Fruit fly (Drosophila melanogaster) whole organism, embryonic: ENCODE data around the gene Rh50.

Experiments used
- Asciz ChIP-seq: fragments of 200-800 bp; sonication (Bioruptor generic); optimal IDR thresholded peaks from 2 replicates; lab custom pipeline; 2017; ENCODE audit warnings: missing biosample characterization, mild to moderate bottlenecking, missing genetic modification characterization, missing genetic modification reagents
- CG12104 ChIP-seq: fragments of 200-800 bp; sonication (Bioruptor generic); optimal IDR thresholded peaks from 3 replicates; lab custom pipeline; 2016; ENCODE audit warnings: missing biosample characterization, missing genetic modification characterization
- CG12659 ChIP-seq: fragments of 200-800 bp; sonication (Bioruptor generic); optimal IDR thresholded peaks from 3 replicates; lab custom pipeline; 2017; ENCODE audit warnings: mild to moderate bottlenecking, missing biosample characterization, missing genetic modification reagents, missing genetic modification characterization
- CG13296 ChIP-seq: fragments of 200-800 bp; sonication (Bioruptor generic); optimal IDR thresholded peaks from 3 replicates; lab custom pipeline; 2018; ENCODE audit warnings: missing biosample characterization, mild to moderate bottlenecking, missing genetic modification characterization
- CG13424 ChIP-seq: fragments of 200-800 bp; sonication (Bioruptor generic); optimal IDR thresholded peaks from 2 replicates; lab custom pipeline; 2019; ENCODE audit warnings: missing biosample characterization, mild to moderate bottlenecking, missing genetic modification characterization, moderate library complexity
- CG15269 ChIP-seq: fragments of 200-800 bp; sonication (Bioruptor generic); optimal IDR thresholded peaks from 2 replicates; lab custom pipeline; 2018; ENCODE audit warnings: missing biosample characterization, mild to moderate bottlenecking, missing genetic modification characterization, moderate library complexity
- CG17361 ChIP-seq: fragments of 200-800 bp; sonication (Bioruptor generic); IDR thresholded peaks from 3 replicates; pipeline ENCODE4 v1.3.6; 2022; ENCODE audit warnings: missing biosample characterization, missing genetic modification characterization
- CG18619 ChIP-seq: fragments of 200-800 bp; sonication (Bioruptor generic); optimal IDR thresholded peaks from 3 replicates; lab custom pipeline; 2017; ENCODE audit warnings: missing biosample characterization, mild to moderate bottlenecking, missing genetic modification characterization
- CG2199 ChIP-seq: fragments of 200-800 bp; sonication (Bioruptor generic); IDR thresholded peaks from 3 replicates; pipeline ENCODE4 v1.3.6; 2022; ENCODE audit warnings: missing biosample characterization, missing genetic modification characterization
- CG31388 ChIP-seq: fragments of 200-800 bp; sonication (Bioruptor generic); optimal IDR thresholded peaks from 2 replicates; lab custom pipeline; 2016; ENCODE audit warnings: missing biosample characterization, missing genetic modification characterization
- CG31441 ChIP-seq: fragments of 200-800 bp; sonication (Bioruptor generic); IDR thresholded peaks from 2 replicates; pipeline ENCODE4 v1.3.6; 2022; ENCODE audit warnings: missing biosample characterization, missing genetic modification characterization
- CG32772 ChIP-seq: fragments of 200-800 bp; sonication (Bioruptor generic); IDR thresholded peaks from 2 replicates; pipeline ENCODE4 v1.3.6; 2022; ENCODE audit warnings: missing biosample characterization, missing genetic modification characterization
- CG33213 ChIP-seq: fragments of 200-800 bp; sonication (Bioruptor generic); optimal IDR thresholded peaks from 3 replicates; lab custom pipeline; 2016; ENCODE audit warnings: missing biosample characterization, missing genetic modification characterization
- CG5180 ChIP-seq: fragments of 200-800 bp; sonication (Bioruptor generic); optimal IDR thresholded peaks from 3 replicates; lab custom pipeline; 2017; ENCODE audit warnings: missing biosample characterization, missing genetic modification characterization, mild to moderate bottlenecking, moderate library complexity, missing genetic modification reagents
- CG6683 ChIP-seq: fragments of 200-800 bp; sonication (Bioruptor generic); optimal IDR thresholded peaks from 2 replicates; lab custom pipeline; 2017; ENCODE audit warnings: missing biosample characterization, mild to moderate bottlenecking, missing genetic modification characterization, missing genetic modification reagents
- CG6765 ChIP-seq: fragments of 200-800 bp; sonication (Bioruptor generic); optimal IDR thresholded peaks from 3 replicates; lab custom pipeline; 2017; ENCODE audit warnings: missing biosample characterization, mild to moderate bottlenecking, missing genetic modification characterization
- CG7357 ChIP-seq: fragments of 200-800 bp; sonication (Bioruptor generic); IDR thresholded peaks from 3 replicates; pipeline ENCODE4 v1.3.6; 2022; ENCODE audit warnings: missing biosample characterization, missing genetic modification characterization
- CG7556 ChIP-seq: fragments of 200-800 bp; sonication (Bioruptor generic); optimal IDR thresholded peaks from 2 replicates; lab custom pipeline; 2017; ENCODE audit warnings: missing biosample characterization, mild to moderate bottlenecking, missing genetic modification characterization
- CG8290 ChIP-seq, 3 experiments: fragments of 200-800 bp; sonication (Bioruptor generic); optimal IDR thresholded peaks; 2 replicates each; lab custom pipeline; 2016 to 2019; ENCODE audit warnings: missing biosample characterization in 3 of 3, missing genetic modification characterization in 3 of 3, mild to moderate bottlenecking in 2 of 3, moderate library complexity in 1 of 3
- CG9215 ChIP-seq: fragments of 200-800 bp; sonication (Bioruptor generic); IDR thresholded peaks from 2 replicates; pipeline ENCODE4 v1.3.6; 2022; ENCODE audit warnings: missing biosample characterization, missing genetic modification characterization
- CHES-1-like ChIP-seq: fragments of 200-800 bp; sonication (Bioruptor generic); optimal IDR thresholded peaks from 2 replicates; lab custom pipeline; 2016; ENCODE audit warnings: missing biosample characterization, missing genetic modification characterization
- Dfd ChIP-seq, 2 experiments: fragments of >200 bp; optimal IDR thresholded peaks; 2 replicates each; lab custom pipeline; 2017; ENCODE audit warnings: missing biosample characterization in 2 of 2, missing genetic modification characterization in 2 of 2
- Dip2 ChIP-seq: fragments of 200-800 bp; sonication (Bioruptor generic); IDR thresholded peaks from 2 replicates; pipeline ENCODE4 v1.3.6; 2022; ENCODE audit warnings: missing biosample characterization, missing genetic modification characterization
- H15 ChIP-seq: fragments of 200-800 bp; sonication (Bioruptor generic); IDR thresholded peaks from 3 replicates; pipeline ENCODE4 v1.3.6; 2022; ENCODE audit warnings: missing biosample characterization, missing genetic modification characterization
- HLH3B ChIP-seq: fragments of 200-800 bp; sonication (Bioruptor generic); IDR thresholded peaks from 2 replicates; pipeline ENCODE4 v1.3.6; 2022; ENCODE audit warnings: missing biosample characterization, missing genetic modification characterization
- Hand ChIP-seq: fragments of 200-800 bp; sonication (Bioruptor generic); optimal IDR thresholded peaks from 2 replicates; lab custom pipeline; 2017; ENCODE audit warnings: mild to moderate bottlenecking, missing biosample characterization, missing genetic modification reagents, missing genetic modification characterization
- Hmr ChIP-seq: fragments of 200-800 bp; sonication (Bioruptor generic); optimal IDR thresholded peaks from 3 replicates; lab custom pipeline; 2017; ENCODE audit warnings: mild to moderate bottlenecking, missing biosample characterization, missing genetic modification reagents, missing genetic modification characterization
- Lim3 ChIP-seq: fragments of 200-800 bp; sonication (Bioruptor generic); IDR thresholded peaks from 2 replicates; pipeline ENCODE4 v1.3.6; 2022; ENCODE audit warnings: missing biosample characterization, missing genetic modification characterization
- Max ChIP-seq: fragments of 200-800 bp; sonication (Bioruptor generic); optimal IDR thresholded peaks from 2 replicates; lab custom pipeline; 2016; ENCODE audit warnings: missing biosample characterization, mild to moderate bottlenecking, missing genetic modification characterization
- Mes4 ChIP-seq: fragments of 200-800 bp; sonication (Bioruptor generic); optimal IDR thresholded peaks from 2 replicates; lab custom pipeline; 2016; ENCODE audit warnings: missing biosample characterization, missing genetic modification characterization
- NK7.1 ChIP-seq: fragments of 200-800 bp; sonication (Bioruptor generic); optimal IDR thresholded peaks from 3 replicates; lab custom pipeline; 2016; ENCODE audit warnings: missing biosample characterization, missing genetic modification characterization
- Nf-YA ChIP-seq: fragments of 200-800 bp; sonication (Bioruptor generic); IDR thresholded peaks from 2 replicates; pipeline ENCODE4 v1.3.6; 2022; ENCODE audit warnings: missing biosample characterization, missing genetic modification characterization
- TFAM ChIP-seq: fragments of 200-800 bp; sonication (Bioruptor generic); optimal IDR thresholded peaks from 2 replicates; lab custom pipeline; 2017; ENCODE audit warnings: missing biosample characterization, missing genetic modification characterization, inconsistent platforms
- Trl ChIP-seq, 3 experiments: fragments of >200 bp in 2 of 3; fragments of 200-800 bp in 1 of 3; sonication (Bioruptor generic) in 1 of 3; optimal IDR thresholded peaks; 2 replicates in 1 of 3; 3 replicates in 2 of 3; lab custom pipeline; 2016 to 2017; ENCODE audit warnings: missing biosample characterization in 1 of 3, missing genetic modification characterization in 1 of 3
- Usf ChIP-seq: fragments of 200-800 bp; sonication (Bioruptor generic); optimal IDR thresholded peaks from 2 replicates; lab custom pipeline; 2017; ENCODE audit warnings: missing genotype, missing biosample characterization, missing genetic modification characterization
- Xrp1 ChIP-seq: fragments of 200-800 bp; sonication (Bioruptor generic); IDR thresholded peaks from 2 replicates; pipeline ENCODE4 v1.3.6; 2022; ENCODE audit warnings: missing biosample characterization, missing genetic modification characterization
- ato ChIP-seq: fragments of 200-800 bp; sonication (Bioruptor generic); IDR thresholded peaks from 2 replicates; pipeline ENCODE4 v1.3.6; 2022; ENCODE audit warnings: missing biosample characterization, missing genetic modification characterization; ENCODE audit not compliant: partially characterized antibody
- az2 ChIP-seq: fragments of 200-800 bp; sonication (Bioruptor generic); optimal IDR thresholded peaks from 3 replicates; lab custom pipeline; 2016; ENCODE audit warnings: missing biosample characterization, missing genetic modification characterization
- bab2 ChIP-seq: fragments of 200-800 bp; sonication (Bioruptor generic); optimal IDR thresholded peaks from 2 replicates; lab custom pipeline; 2016; ENCODE audit warnings: missing biosample characterization, missing genetic modification characterization
- croc ChIP-seq: fragments of 200-800 bp; sonication (Bioruptor generic); conservative IDR thresholded peaks from 3 replicates; pipeline ENCODE4 v1.3.6; 2022; ENCODE audit warnings: missing biosample characterization, missing genetic modification characterization
- cwo ChIP-seq: fragments of 200-800 bp; sonication (Bioruptor generic); optimal IDR thresholded peaks from 3 replicates; lab custom pipeline; 2017; ENCODE audit warnings: missing biosample characterization, missing genetic modification characterization, mild to moderate bottlenecking, moderate library complexity, missing genetic modification reagents
- eve ChIP-seq, 2 experiments: fragments of >200 bp; optimal IDR thresholded peaks; 2 replicates each; lab custom pipeline; 2017; ENCODE audit warnings: missing biosample characterization in 2 of 2, missing genetic modification characterization in 2 of 2
- eyg ChIP-seq: fragments of 200-800 bp; sonication (Bioruptor generic); optimal IDR thresholded peaks from 3 replicates; lab custom pipeline; 2016; ENCODE audit warnings: missing biosample characterization, missing genetic modification characterization
- gcm2 ChIP-seq: fragments of 200-800 bp; sonication (Bioruptor generic); optimal IDR thresholded peaks from 2 replicates; lab custom pipeline; 2016; ENCODE audit warnings: missing biosample characterization, missing genetic modification characterization
- hth ChIP-seq: fragments of >200 bp; optimal IDR thresholded peaks from 2 replicates; lab custom pipeline; 2017; ENCODE audit warnings: inconsistent platforms
- maf-S ChIP-seq: fragments of 200-800 bp; sonication (Bioruptor generic); optimal IDR thresholded peaks from 2 replicates; lab custom pipeline; 2016; ENCODE audit warnings: missing biosample characterization, missing genetic modification characterization
- mirr ChIP-seq: fragments of 200-800 bp; sonication (Bioruptor generic); optimal IDR thresholded peaks from 3 replicates; lab custom pipeline; 2018; ENCODE audit warnings: missing biosample characterization, mild to moderate bottlenecking, missing genetic modification characterization
- pho ChIP-seq: fragments of 200-800 bp; sonication (Bioruptor generic); optimal IDR thresholded peaks from 2 replicates; lab custom pipeline; 2016; ENCODE audit warnings: missing biosample characterization, missing genetic modification characterization
- rib ChIP-seq: fragments of 200-800 bp; sonication (Bioruptor generic); IDR thresholded peaks from 2 replicates; pipeline ENCODE4 v1.3.6; 2022; ENCODE audit warnings: missing biosample characterization, missing genetic modification characterization
- so ChIP-seq: fragments of 200-800 bp; sonication (Bioruptor generic); IDR thresholded peaks from 3 replicates; pipeline ENCODE4 v1.3.6; 2022; ENCODE audit warnings: missing biosample characterization, missing genetic modification characterization
- sug ChIP-seq: fragments of 200-800 bp; optimal IDR thresholded peaks from 2 replicates; lab custom pipeline; 2019; ENCODE audit warnings: missing biosample characterization, mild to moderate bottlenecking, missing genetic modification characterization, moderate library complexity
- ttk ChIP-seq: fragments of 200-800 bp; sonication (Bioruptor generic); IDR thresholded peaks from 2 replicates; pipeline ENCODE4 v2.1.2; 2022; ENCODE audit warnings: missing biosample characterization, missing genetic modification characterization

Gene Rh50

dm6 chr3L:4929781-4930180 is 19.6 kb downstream of the Rh50 start (continued):
- peak; percentile 19 for TF ChIP-seq Hmr (GFP tag; lab: Kevin White, UChicago)
- no peak for TF ChIP-seq TFAM (GFP tag; lab: Kevin White, UChicago)
- no peak for TF ChIP-seq rib (GFP tag; lab: Robert Waterston, UW)
- TF ChIP-seq Asciz (GFP tag; lab: Kevin White, UChicago), result no peak
- TF ChIP-seq Hand (GFP tag; lab: Kevin White, UChicago), result no peak
- TF ChIP-seq CG13296 (GFP tag; lab: Kevin White, UChicago), result no peak
- TF ChIP-seq gcm2 (GFP tag; lab: Kevin White, UChicago), result no peak
- 0 out of 2 replicates have a peak, but pooled peaks have one; percentile 26 for TF ChIP-seq CG31441 (GFP tag; lab: Robert Waterston, UW)
- no peak for TF ChIP-seq croc (GFP tag; lab: Robert Waterston, UW)
- TF ChIP-seq Trl (optimal IDR thresholded peaks at IDR 0.05; lab: Kevin White, UChicago), result no peak
- no peak for TF ChIP-seq Trl (GFP tag; optimal IDR thresholded peaks at IDR 0.05; lab: Kevin White, UChicago)
- TF ChIP-seq CG2199, result no peak
- no peak for TF ChIP-seq CG31388 (GFP tag; lab: Kevin White, UChicago)
- no peak for TF ChIP-seq CG6683
- no peak for TF ChIP-seq Nf-YA (GFP tag; lab: Robert Waterston, UW)
- TF ChIP-seq CG6765 (GFP tag; lab: Kevin White, UChicago), result no peak
- TF ChIP-seq hth, result no peak
- 0 out of 3 replicates have a peak, but pooled peaks have one; percentile 22 for TF ChIP-seq so (GFP tag; lab: Robert Waterston, UW)
- TF ChIP-seq pho (GFP tag; lab: Kevin White, UChicago), result no peak
- no peak for TF ChIP-seq HLH3B (GFP tag; lab: Robert Waterston, UW)
- no peak for TF ChIP-seq Lim3 (GFP tag; lab: Robert Waterston, UW)
- no peak for TF ChIP-seq NK7.1 (GFP tag; lab: Kevin White, UChicago)
- TF ChIP-seq CG5180 (GFP tag; lab: Kevin White, UChicago), result no peak
- TF ChIP-seq Dip2, result no peak
- no peak for TF ChIP-seq CHES-1-like (GFP tag; lab: Kevin White, UChicago)
- peak; percentile 0 for TF ChIP-seq az2 (GFP tag; lab: Kevin White, UChicago)
- TF ChIP-seq CG32772 (GFP tag; lab: Robert Waterston, UW), result no peak
- TF ChIP-seq Max, result no peak
- TF ChIP-seq CG17361 (GFP tag; lab: Robert Waterston, UW), result no peak
- no peak for TF ChIP-seq bab2 (GFP tag; lab: Kevin White, UChicago)
- TF ChIP-seq Usf (GFP tag; lab: Kevin White, UChicago), result no peak
- TF ChIP-seq CG13424 (tag; lab: Kevin White, UChicago), result peak; percentile 7
- no peak for TF ChIP-seq maf-S (GFP tag; lab: Kevin White, UChicago)
- TF ChIP-seq Mes4 (GFP tag; lab: Kevin White, UChicago), result no peak
- no peak for TF ChIP-seq sug (tag; lab: Kevin White, UChicago)
- TF ChIP-seq mirr, result no peak
- no peak for TF ChIP-seq CG12104
- 0 out of 2 replicates have a peak, but pooled peaks have one; percentile 22 for TF ChIP-seq ttk
- TF ChIP-seq CG15269, result peak; percentile 25
- no peak for TF ChIP-seq CG12659 (GFP tag; lab: Kevin White, UChicago)
- no peak for TF ChIP-seq Dfd (GFP tag; optimal IDR thresholded peaks at IDR 0.05; lab: Kevin White, UChicago)
- no peak for TF ChIP-seq CG33213 (GFP tag; lab: Kevin White, UChicago)
- TF ChIP-seq H15 (GFP tag; lab: Robert Waterston, UW), result no peak
- no peak for TF ChIP-seq eve (GFP tag; optimal IDR thresholded peaks at IDR 0.05; lab: Kevin White, UChicago)
- no peak for TF ChIP-seq ato (GFP tag; lab: Robert Waterston, UW)
- peak; percentile 23 for TF ChIP-seq CG7556 (GFP tag; lab: Kevin White, UChicago)
- no peak for TF ChIP-seq cwo
- TF ChIP-seq Xrp1 (GFP tag; lab: Robert Waterston, UW), result no peak; the same call in 1 of the 2 replicates
- no peak for TF ChIP-seq CG7357 (GFP tag; lab: Robert Waterston, UW)
- TF ChIP-seq CG9215 (GFP tag; lab: Robert Waterston, UW), result peak; percentile 19; the same call in 1 of the 2 replicates
- TF ChIP-seq eyg, result no peak
- TF ChIP-seq CG18619, result no peak
- TF ChIP-seq CG8290 (GFP tag; optimal IDR thresholded peaks at IDR 0.05; lab: Kevin White, UChicago), result no peak
- TF ChIP-seq CG8290 (tag; optimal IDR thresholded peaks at IDR 0.05; lab: Kevin White, UChicago), result no peak
